Fruit fly (Drosophila melanogaster) whole organism, wandering third instar larva: Measurements from ENCODE around the gene CG3285.

Experiments used
- Abd-B ChIP-seq: fragments of >200 bp; optimal IDR thresholded peaks from 2 replicates; lab custom pipeline; 2017; ENCODE audit warnings: missing biosample characterization, missing genetic modification characterization
- CG32264 ChIP-seq: fragments of 200-800 bp; sonication (Bioruptor generic); optimal IDR thresholded peaks from 2 replicates; lab custom pipeline; 2016; ENCODE audit warnings: missing biosample characterization, missing genetic modification characterization
- CG9705 ChIP-seq: fragments of 200-800 bp; sonication (Bioruptor generic); optimal IDR thresholded peaks from 2 replicates; lab custom pipeline; 2018; ENCODE audit warnings: missing biosample characterization, mild to moderate bottlenecking, missing genetic modification characterization
- CrebA ChIP-seq: fragments of 200-800 bp; sonication (Bioruptor generic); optimal IDR thresholded peaks from 2 replicates; lab custom pipeline; 2016; ENCODE audit warnings: missing biosample characterization, mild to moderate bottlenecking, missing genetic modification characterization, borderline replicate concordance
- Dfd ChIP-seq: fragments of >200 bp; optimal IDR thresholded peaks from 2 replicates; lab custom pipeline; 2017; ENCODE audit warnings: missing biosample characterization, missing genetic modification characterization
- Dif ChIP-seq: fragments of 200-275, 200-300 bp; sonication (Bioruptor generic); optimal IDR thresholded peaks from 2 replicates; lab custom pipeline; 2018; ENCODE audit warnings: missing biosample characterization, missing genetic modification characterization; ENCODE audit not compliant: partially characterized antibody
- GATAd ChIP-seq: sonication (Bioruptor generic); optimal IDR thresholded peaks from 2 replicates; lab custom pipeline; 2016; ENCODE audit warnings: missing biosample characterization, missing genetic modification characterization
- HLH106 ChIP-seq: fragments of 200-800 bp; optimal IDR thresholded peaks from 3 replicates; lab custom pipeline; 2019; ENCODE audit warnings: missing biosample characterization, mild to moderate bottlenecking, missing genetic modification characterization, moderate library complexity
- Hnf4 ChIP-seq: fragments of 200-800 bp; sonication (Bioruptor generic); optimal IDR thresholded peaks from 2 replicates; lab custom pipeline; 2016; ENCODE audit warnings: missing biosample characterization, mild to moderate bottlenecking, missing genetic modification characterization
- Hr78 ChIP-seq: fragments of >200 bp; optimal IDR thresholded peaks from 2 replicates; lab custom pipeline; 2017; ENCODE audit warnings: missing biosample characterization, missing genetic modification characterization
- Hr83 ChIP-seq: fragments of 200-300 bp; sonication (Bioruptor generic); optimal IDR thresholded peaks from 2 replicates; lab custom pipeline; 2016; ENCODE audit warnings: missing biosample characterization, mild to moderate bottlenecking, missing genetic modification characterization, moderate library complexity; ENCODE audit not compliant: poor library complexity, severe bottlenecking
- Jra ChIP-seq: sonication (Bioruptor generic); optimal IDR thresholded peaks from 2 replicates; lab custom pipeline; 2016; ENCODE audit warnings: missing biosample characterization, missing genetic modification characterization
- Mio ChIP-seq: sonication (Bioruptor generic); optimal IDR thresholded peaks from 2 replicates; lab custom pipeline; 2016; ENCODE audit warnings: missing biosample characterization, missing genetic modification characterization
- Myc ChIP-seq: fragments of >200 bp; optimal IDR thresholded peaks from 2 replicates; lab custom pipeline; 2017
- N ChIP-seq: fragments of >200 bp; optimal IDR thresholded peaks from 2 replicates; lab custom pipeline; 2018; ENCODE audit warnings: missing biosample characterization, missing external identifiers, missing genetic modification characterization
- OdsH ChIP-seq: fragments of 200-800 bp; sonication (Bioruptor generic); optimal IDR thresholded peaks from 2 replicates; lab custom pipeline; 2016; ENCODE audit warnings: missing biosample characterization, mild to moderate bottlenecking, missing genetic modification characterization
- Rel ChIP-seq, 2 experiments: fragments of 200-800 bp; sonication (Bioruptor generic) in 1 of 2; optimal IDR thresholded peaks; 2 replicates in 1 of 2; 3 replicates in 1 of 2; lab custom pipeline; 2016 to 2019; ENCODE audit warnings: mild to moderate bottlenecking in 2 of 2, missing biosample characterization in 2 of 2, missing genetic modification characterization in 2 of 2, moderate library complexity in 1 of 2
- Sp1 ChIP-seq: fragments of 200-800 bp; sonication (Bioruptor generic); optimal IDR thresholded peaks from 3 replicates; lab custom pipeline; 2019; ENCODE audit warnings: missing biosample characterization, mild to moderate bottlenecking, missing genetic modification characterization, moderate library complexity
- Vsx2 ChIP-seq: fragments of 200-300, 225-300 bp; sonication (Bioruptor generic); optimal IDR thresholded peaks from 2 replicates; lab custom pipeline; 2018; ENCODE audit warnings: missing biosample characterization, missing genetic modification characterization; ENCODE audit not compliant: partially characterized antibody
- br ChIP-seq: fragments of 200-800 bp; sonication (Bioruptor generic); optimal IDR thresholded peaks from 2 replicates; lab custom pipeline; 2016; ENCODE audit warnings: missing biosample characterization, missing genetic modification characterization
- brk ChIP-seq: fragments of 200-800 bp; sonication (Bioruptor generic); optimal IDR thresholded peaks from 2 replicates; lab custom pipeline; 2016; ENCODE audit warnings: missing biosample characterization, mild to moderate bottlenecking, missing genetic modification characterization
- dl ChIP-seq, 2 experiments: fragments of 175-275, 200-275 bp in 1 of 2; fragments of 200-275 bp in 1 of 2; sonication (Bioruptor generic); optimal IDR thresholded peaks; lab custom pipeline; 2018; ENCODE audit warnings: mild to moderate bottlenecking in 2 of 2, missing biosample characterization in 2 of 2, missing genetic modification characterization in 2 of 2, moderate library complexity in 2 of 2; ENCODE audit not compliant: partially characterized antibody in 2 of 2, insufficient read depth in 1 of 2
- dmrt93B ChIP-seq: fragments of 200-800 bp; sonication (Bioruptor generic); optimal IDR thresholded peaks from 2 replicates; lab custom pipeline; 2018; ENCODE audit warnings: missing biosample characterization, mild to moderate bottlenecking, missing genetic modification characterization
- dsf ChIP-seq: sonication (Bioruptor generic); optimal IDR thresholded peaks from 2 replicates; lab custom pipeline; 2016; ENCODE audit warnings: missing biosample characterization, missing genetic modification characterization, borderline replicate concordance
- ey ChIP-seq: fragments of 200-800 bp; sonication (Bioruptor generic); optimal IDR thresholded peaks from 2 replicates; lab custom pipeline; 2016; ENCODE audit warnings: missing biosample characterization, missing genetic modification characterization
- foxo ChIP-seq, 2 experiments: fragments of 200-800 bp; sonication (Bioruptor generic); optimal IDR thresholded peaks; 2 replicates in 1 of 2; 3 replicates in 1 of 2; lab custom pipeline; 2016 to 2017; ENCODE audit warnings: missing biosample characterization in 2 of 2, missing genetic modification characterization in 2 of 2
- fru ChIP-seq: fragments of 200-800 bp; sonication (Bioruptor generic); optimal IDR thresholded peaks from 3 replicates; lab custom pipeline; 2016; ENCODE audit warnings: missing biosample characterization, mild to moderate bottlenecking, missing genetic modification characterization
- h ChIP-seq: fragments of 200-800 bp; sonication (Bioruptor generic); optimal IDR thresholded peaks from 3 replicates; lab custom pipeline; 2016; ENCODE audit warnings: missing biosample characterization, mild to moderate bottlenecking, missing genetic modification characterization
- jim ChIP-seq: fragments of 175-275, 200-325 bp; sonication (Bioruptor generic); optimal IDR thresholded peaks from 2 replicates; lab custom pipeline; 2016; ENCODE audit warnings: missing biosample characterization, mild to moderate bottlenecking, missing genetic modification characterization
- lola ChIP-seq: fragments of >200 bp; optimal IDR thresholded peaks from 2 replicates; lab custom pipeline; 2017; ENCODE audit warnings: missing biosample characterization, missing genetic modification characterization
- pan ChIP-seq: fragments of >200 bp; optimal IDR thresholded peaks from 2 replicates; lab custom pipeline; 2017
- psq ChIP-seq: fragments of 200-800 bp; sonication (Bioruptor generic); optimal IDR thresholded peaks from 3 replicates; lab custom pipeline; 2017; ENCODE audit warnings: missing biosample characterization, mild to moderate bottlenecking, missing genetic modification characterization, moderate library complexity
- rgr ChIP-seq: fragments of 200-800 bp; sonication (Bioruptor generic); optimal IDR thresholded peaks from 3 replicates; lab custom pipeline; 2016; ENCODE audit warnings: missing biosample characterization, mild to moderate bottlenecking, missing genetic modification characterization
- sage ChIP-seq: fragments of 200-800 bp; sonication (Bioruptor generic); optimal IDR thresholded peaks from 2 replicates; lab custom pipeline; 2016; ENCODE audit warnings: missing biosample characterization, mild to moderate bottlenecking, missing genetic modification characterization
- sv ChIP-seq: fragments of 200-800 bp; sonication (Bioruptor generic); optimal IDR thresholded peaks from 3 replicates; lab custom pipeline; 2016; ENCODE audit warnings: missing biosample characterization, missing genetic modification characterization
- tai ChIP-seq: sonication (Bioruptor generic); optimal IDR thresholded peaks from 2 replicates; lab custom pipeline; 2016; ENCODE audit warnings: missing biosample characterization, missing genetic modification characterization
- usp ChIP-seq: fragments of >200 bp; optimal IDR thresholded peaks from 2 replicates; lab custom pipeline; 2017; ENCODE audit warnings: missing biosample characterization, missing genetic modification characterization
- woc ChIP-seq: sonication (Bioruptor generic); optimal IDR thresholded peaks from 2 replicates; lab custom pipeline; 2016; ENCODE audit warnings: missing biosample characterization, mild to moderate bottlenecking, missing genetic modification characterization

Gene CG3285

dm6 chr2L:3299803-3300202 lies 30.9 kb upstream of the CG3285 start:
- TF ChIP-seq Hr78 (GFP tag; lab: Kevin White, UChicago) (no peak), usp (GFP tag; lab: Kevin White, UChicago) (no peak), jim (GFP tag; lab: Kevin White, UChicago) (no peak), Hr83 (GFP tag; lab: Kevin White, UChicago) (no peak), h (no peak), woc (GFP tag; lab: Kevin White, UChicago) (no peak), Dif (GFP tag; lab: Kevin White, UChicago) (no peak)
- TF ChIP-seq, all 38 proteins: peak for 0

dm6 chr2L:3301058-3301457 lies 29.7 kb upstream of the CG3285 start:
- TF ChIP-seq Dfd (GFP tag; lab: Kevin White, UChicago) (no peak), OdsH (GFP tag; lab: Kevin White, UChicago) (no peak), GATAd (GFP tag; lab: Kevin White, UChicago) (no peak), psq (GFP tag; lab: Kevin White, UChicago) (no peak), Myc (lab: Kevin White, UChicago) (no peak), Hr78 (GFP tag; lab: Kevin White, UChicago) (no peak), lola (GFP tag; lab: Kevin White, UChicago) (no peak), Abd-B (GFP tag; lab: Kevin White, UChicago) (no peak), usp (GFP tag; lab: Kevin White, UChicago) (no peak), brk (GFP tag; lab: Kevin White, UChicago) (no peak), rgr (no peak), N (GFP tag; lab: Kevin White, UChicago) (no peak), Dif (GFP tag; lab: Kevin White, UChicago) (no peak), h (no peak)
- TF ChIP-seq, all 38 proteins: peak for 0

DNA sequence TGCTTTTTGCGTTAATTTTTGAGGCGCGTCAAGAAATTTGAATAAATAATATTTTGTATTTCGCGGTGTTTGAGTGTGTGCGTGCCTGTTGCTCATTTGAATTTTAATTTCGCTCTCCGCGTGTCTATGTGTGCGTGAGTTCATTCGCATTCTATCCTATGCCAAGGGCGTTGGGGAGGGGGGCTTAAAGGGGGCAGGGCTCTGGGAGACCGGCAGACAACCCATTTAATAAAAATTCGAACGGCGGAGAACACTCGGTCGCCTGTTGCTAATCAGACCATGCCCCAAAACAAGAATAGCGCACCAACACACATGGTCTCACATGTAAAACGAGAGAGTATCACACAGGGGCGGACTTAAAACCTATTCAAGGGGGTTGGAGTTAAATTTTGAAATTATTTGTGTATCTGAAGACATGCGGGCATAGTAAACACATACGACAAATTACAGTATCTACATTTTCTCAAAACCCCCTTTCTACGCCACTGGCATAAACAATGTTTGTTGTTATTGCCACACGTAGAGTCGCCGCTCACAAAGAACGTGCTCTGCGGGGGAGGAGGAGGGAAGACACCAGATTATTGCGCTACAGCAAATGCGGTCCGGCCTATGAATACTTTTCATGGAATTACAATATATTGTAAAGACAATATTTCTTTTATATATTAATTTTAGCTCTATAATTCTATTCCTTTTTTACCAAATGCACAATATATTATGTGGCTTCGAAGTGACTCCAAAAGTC lies 28.8 kb upstream of the CG3285 start:
- TF ChIP-seq h, result peak; percentile 100
- peak; percentile 99 for TF ChIP-seq Hr83 (GFP tag; lab: Kevin White, UChicago)
- peak; percentile 99 for TF ChIP-seq CG32264 (GFP tag; lab: Kevin White, UChicago)
- peak; percentile 18 for TF ChIP-seq Myc (lab: Kevin White, UChicago)
- peak; percentile 100 for TF ChIP-seq fru (GFP tag; lab: Kevin White, UChicago)
- TF ChIP-seq usp (GFP tag; lab: Kevin White, UChicago), result peak; percentile 60
- TF ChIP-seq dl (GFP tag; optimal IDR thresholded peaks at IDR 0.05; lab: Kevin White, UChicago; ENCODE audit: insufficient read depth in 1 of 2, partially characterized antibody in 2 of 2), result peak in 1 of 2 experiments; percentile 7
- TF ChIP-seq CG9705 (GFP tag; lab: Kevin White, UChicago), result peak; percentile 100
- peak; percentile 99 for TF ChIP-seq Jra (GFP tag; lab: Kevin White, UChicago)
- TF ChIP-seq N (GFP tag; lab: Kevin White, UChicago), result peak; percentile 5
- TF ChIP-seq dsf (GFP tag; lab: Kevin White, UChicago), result peak; percentile 97
- TF ChIP-seq woc (GFP tag; lab: Kevin White, UChicago), result peak; percentile 99
- peak; percentile 100 for TF ChIP-seq rgr
- peak; percentile 98 for TF ChIP-seq GATAd (GFP tag; lab: Kevin White, UChicago)
- TF ChIP-seq dmrt93B (GFP tag; lab: Kevin White, UChicago), result peak; percentile 100
- TF ChIP-seq Abd-B (GFP tag; lab: Kevin White, UChicago), result no peak
- TF ChIP-seq Vsx2 (GFP tag; lab: Kevin White, UChicago), result no peak
- TF ChIP-seq CrebA (GFP tag; lab: Kevin White, UChicago), result peak; percentile 97
- TF ChIP-seq sv (GFP tag; lab: Kevin White, UChicago), result peak; percentile 100
- TF ChIP-seq Mio (GFP tag; lab: Kevin White, UChicago), result peak; percentile 96
- peak; percentile 100 for TF ChIP-seq OdsH (GFP tag; lab: Kevin White, UChicago)
- TF ChIP-seq lola (GFP tag; lab: Kevin White, UChicago), result no peak
- peak; percentile 99 for TF ChIP-seq tai (GFP tag; lab: Kevin White, UChicago)
- TF ChIP-seq Sp1 (GFP tag; lab: Kevin White, UChicago), result peak; percentile 100
- TF ChIP-seq foxo (GFP tag; optimal IDR thresholded peaks at IDR 0.05; lab: Kevin White, UChicago), result peak; percentile 98 to 100
- peak; percentile 99 for TF ChIP-seq sage (GFP tag; lab: Kevin White, UChicago)
- peak; percentile 97 for TF ChIP-seq brk (GFP tag; lab: Kevin White, UChicago)
- peak; percentile 39 for TF ChIP-seq Dif (GFP tag; lab: Kevin White, UChicago)
- TF ChIP-seq Hr78 (GFP tag; lab: Kevin White, UChicago), result no peak
- peak; percentile 98 for TF ChIP-seq Rel (GFP tag; optimal IDR thresholded peaks at IDR 0.05; lab: Kevin White, UChicago)
- TF ChIP-seq Rel (tag; optimal IDR thresholded peaks at IDR 0.05; lab: Kevin White, UChicago), result peak; percentile 96
- TF ChIP-seq Hnf4, result peak; percentile 99
- TF ChIP-seq br (GFP tag; lab: Kevin White, UChicago), result peak; percentile 100
- peak; percentile 100 for TF ChIP-seq HLH106
- TF ChIP-seq jim (GFP tag; lab: Kevin White, UChicago), result peak; percentile 96
- TF ChIP-seq ey (GFP tag; lab: Kevin White, UChicago), result peak; percentile 100
- TF ChIP-seq pan (lab: Kevin White, UChicago), result no peak
- peak; percentile 99 for TF ChIP-seq psq (GFP tag; lab: Kevin White, UChicago)
- peak; percentile 96 for TF ChIP-seq Dfd (GFP tag; lab: Kevin White, UChicago)
